Worm (Caenorhabditis elegans): ENCODE measurements around the gene rabr-4.

rabr-4 gene

DNA sequence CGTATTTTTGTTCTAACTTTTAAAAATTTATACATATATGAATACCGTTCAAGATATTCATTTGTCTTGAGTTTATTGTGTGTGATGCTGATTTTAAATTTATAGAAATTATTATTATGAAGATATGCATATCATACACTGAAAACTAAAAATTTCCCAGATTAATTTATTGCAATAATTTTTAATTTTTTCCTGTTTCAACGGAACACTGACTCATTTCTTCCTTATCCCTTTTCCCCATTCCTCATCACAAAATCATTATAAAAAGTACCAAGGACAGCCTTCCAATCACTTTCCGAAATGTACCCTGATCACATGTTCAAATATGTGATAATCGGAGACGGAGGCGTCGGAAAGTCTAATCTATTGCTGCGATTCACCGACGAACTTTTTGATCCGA lies at the start of gene rabr-4:
TSS of gene rabr-4 (plus strand) at position 301 of the 400 bp plus-strand sequence.
- no peak for TF ChIP-seq F13H6.1 (tag; optimal IDR thresholded peaks at IDR 0.05)
- TF ChIP-seq peb-1 (tag; optimal IDR thresholded peaks at IDR 0.05) = no peak
- TF ChIP-seq sem-4 (tag; optimal IDR thresholded peaks at IDR 0.05) = no peak
- no peak for TF ChIP-seq ama-1 (optimal IDR thresholded peaks at IDR 0.05)
- TF ChIP-seq dmd-4 (tag; optimal IDR thresholded peaks at IDR 0.05) = no peak
- TF ChIP-seq elt-3 (tag; optimal IDR thresholded peaks at IDR 0.05) = no peak
- no peak for TF ChIP-seq ceh-82 (tag; optimal IDR thresholded peaks at IDR 0.05)
- no peak for TF ChIP-seq unc-62 (GFP tag; optimal IDR thresholded peaks at IDR 0.05)
- no peak for TF ChIP-seq zag-1 (tag; optimal IDR thresholded peaks at IDR 0.05)
- TF ChIP-seq snpc-4 (tag; optimal IDR thresholded peaks at IDR 0.05) = no peak
- no peak for TF ChIP-seq unc-39 (tag; optimal IDR thresholded peaks at IDR 0.05)
- no peak for TF ChIP-seq egl-27 (tag; optimal IDR thresholded peaks at IDR 0.05)
- TF ChIP-seq nhr-6 (tag; optimal IDR thresholded peaks at IDR 0.05) = no peak
- TF ChIP-seq ceh-16 (tag; optimal IDR thresholded peaks at IDR 0.05) = no peak

DNA sequence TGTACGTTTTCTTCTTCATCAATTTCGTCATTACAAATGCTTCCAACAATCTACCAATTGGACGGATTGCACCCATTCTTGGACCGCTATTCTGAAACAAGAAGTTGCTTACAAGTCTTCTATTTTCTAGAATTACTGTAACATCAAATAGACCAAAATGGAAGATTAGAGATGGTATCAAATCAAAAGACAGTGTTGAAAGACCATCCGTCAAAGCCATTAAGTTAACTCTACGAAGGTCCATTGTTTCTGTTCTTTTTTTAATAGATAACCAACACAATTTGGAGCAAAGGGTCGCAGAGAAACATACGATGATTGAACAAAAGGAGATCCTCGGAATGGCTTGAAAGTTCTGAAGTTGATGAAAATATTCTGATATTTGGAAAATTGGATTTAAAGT lies 49.7 kb upstream of the rabr-4 start:
- TF ChIP-seq nhr-10 (tag; optimal IDR thresholded peaks at IDR 0.05) (no peak), ceh-82 (tag; optimal IDR thresholded peaks at IDR 0.05) (no peak), R02D3.7 (tag; optimal IDR thresholded peaks at IDR 0.05) (no peak), nhr-21 (tag; optimal IDR thresholded peaks at IDR 0.05) (no peak), nhr-129 (tag; optimal IDR thresholded peaks at IDR 0.05) (no peak), elt-1 (tag; optimal IDR thresholded peaks at IDR 0.05) (no peak), lin-39 (tag; optimal IDR thresholded peaks at IDR 0.05) (no peak), unc-55 (GFP tag; optimal IDR thresholded peaks at IDR 0.05) (no peak), elt-3 (tag; optimal IDR thresholded peaks at IDR 0.05) (no peak), nhr-6 (tag; optimal IDR thresholded peaks at IDR 0.05) (no peak), sem-4 (tag; optimal IDR thresholded peaks at IDR 0.05) (no peak)

DNA sequence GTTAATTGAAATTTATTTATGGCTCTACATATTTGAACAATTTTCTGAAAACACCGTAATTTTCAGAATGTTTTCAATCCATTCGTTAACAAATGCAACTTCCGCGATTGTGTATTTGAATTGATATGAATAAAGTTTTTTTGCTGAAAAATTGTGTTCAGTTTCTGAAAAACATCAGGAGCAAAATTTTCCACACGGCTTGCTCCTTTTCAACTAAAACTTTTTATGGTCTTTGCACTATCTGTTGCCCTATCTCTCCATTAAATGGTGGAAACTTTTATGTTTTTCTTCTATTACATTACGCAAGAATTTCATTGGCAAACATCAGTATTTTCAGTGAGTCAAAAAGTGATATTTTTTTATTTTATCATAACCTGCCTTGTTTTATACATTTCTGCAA lies 45.9 kb upstream of the rabr-4 start, which contains the start of gene F10A3.4:
TSS of gene F10A3.4 (plus strand) at position 301 of the 400 bp plus-strand sequence.
- TF ChIP-seq nhr-77 (tag; optimal IDR thresholded peaks at IDR 0.05) = no peak
- TF ChIP-seq mab-5 (tag; optimal IDR thresholded peaks at IDR 0.05) = no peak
- no peak for TF ChIP-seq nhr-6 (tag; optimal IDR thresholded peaks at IDR 0.05)
- no peak for TF ChIP-seq egl-27 (tag; optimal IDR thresholded peaks at IDR 0.05)
- TF ChIP-seq fos-1 (tag; optimal IDR thresholded peaks at IDR 0.05) = no peak
- no peak for TF ChIP-seq ztf-1 (GFP tag; conservative IDR thresholded peaks at IDR 0.05)
- TF ChIP-seq lin-13 (GFP tag; optimal IDR thresholded peaks at IDR 0.05) = no peak
- TF ChIP-seq sem-4 (tag; optimal IDR thresholded peaks at IDR 0.05) = no peak
- TF ChIP-seq lsy-2 (tag; optimal IDR thresholded peaks at IDR 0.05) = no peak
- no peak for TF ChIP-seq elt-3 (tag; optimal IDR thresholded peaks at IDR 0.05)
- TF ChIP-seq ztf-4 (tag; optimal IDR thresholded peaks at IDR 0.05) = no peak
- no peak for TF ChIP-seq zag-1 (tag; optimal IDR thresholded peaks at IDR 0.05)
- TF ChIP-seq nhr-12 (tag; optimal IDR thresholded peaks at IDR 0.05) = no peak
- TF ChIP-seq mbf-1 (tag; optimal IDR thresholded peaks at IDR 0.05) = no peak
- TF ChIP-seq nhr-11 (tag; optimal IDR thresholded peaks at IDR 0.05) = no peak
- TF ChIP-seq ztf-11 (tag; optimal IDR thresholded peaks at IDR 0.05) = no peak
- TF ChIP-seq aly-2 (tag; optimal IDR thresholded peaks at IDR 0.05) = no peak

DNA sequence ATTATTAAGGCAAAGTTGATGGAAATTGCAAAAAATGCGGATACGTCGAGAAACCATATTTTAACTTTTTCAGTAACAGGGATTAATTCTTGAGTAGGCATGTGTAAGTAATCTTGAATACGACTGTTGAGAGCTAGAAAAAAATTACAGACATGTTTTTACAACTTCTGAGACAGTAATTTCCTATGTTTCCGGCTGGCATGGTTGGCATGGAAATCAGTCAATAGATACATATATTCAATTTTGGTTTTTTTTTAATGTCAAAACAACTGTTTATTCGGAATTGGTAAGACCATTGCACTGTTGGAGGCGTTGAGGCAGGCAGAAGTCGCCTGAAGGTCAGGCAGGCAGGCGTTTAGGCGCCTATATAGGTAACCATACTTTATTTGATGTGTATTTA lies 41.4 kb upstream of the rabr-4 start, which contains the start of gene str-254:
TSS of gene str-254 (minus strand) at position 101 of the 400 bp plus-strand sequence.
- TF ChIP-seq nhr-23 (tag; optimal IDR thresholded peaks at IDR 0.05) (no peak), dmd-4 (tag; optimal IDR thresholded peaks at IDR 0.05) (no peak), nhr-237 (tag; optimal IDR thresholded peaks at IDR 0.05) (no peak), Y55F3AM.14 (GFP tag; optimal IDR thresholded peaks at IDR 0.05) (no peak), F13H6.1 (tag; optimal IDR thresholded peaks at IDR 0.05) (no peak), nhr-10 (tag; optimal IDR thresholded peaks at IDR 0.05) (no peak), nhr-129 (tag; optimal IDR thresholded peaks at IDR 0.05) (no peak), unc-55 (GFP tag; optimal IDR thresholded peaks at IDR 0.05) (no peak), elt-1 (tag; optimal IDR thresholded peaks at IDR 0.05) (no peak), sem-4 (tag; optimal IDR thresholded peaks at IDR 0.05) (no peak), ceh-16 (tag; optimal IDR thresholded peaks at IDR 0.05) (no peak), egl-27 (tag; optimal IDR thresholded peaks at IDR 0.05) (no peak), peb-1 (tag; optimal IDR thresholded peaks at IDR 0.05) (no peak), skn-1 (tag; optimal IDR thresholded peaks at IDR 0.05) (no peak), nhr-6 (tag; optimal IDR thresholded peaks at IDR 0.05) (no peak), mab-5 (tag; optimal IDR thresholded peaks at IDR 0.05) (no peak)

All from whole organism, L2 larva.